Worm (Caenorhabditis elegans): ENCODE data around the gene Y73C8B.3.

- TF ChIP-seq ztf-11 (tag; optimal IDR thresholded peaks at IDR 0.05) (no peak), elt-2 (tag; optimal IDR thresholded peaks at IDR 0.05) (no peak), R02D3.7 (tag; optimal IDR thresholded peaks at IDR 0.05) (no peak)
These were observed 34.7 kb downstream of the Y73C8B.3 start for ce11 chrV:3158379-3158778.

Data from whole organism, L3 larva.